Worm (Caenorhabditis elegans) whole organism, L3 larva: ENCODE results near the gene T16G12.9.

Source experiments
- R02D3.7 ChIP-seq: fragments of 150-350 bp; optimal IDR thresholded peaks from 2 replicates; lab custom pipeline; 2014; ENCODE audit warnings: missing biosample characterization, missing genetic modification characterization
- aly-2 ChIP-seq: fragments of 150-350 bp; optimal IDR thresholded peaks from 2 replicates; lab custom pipeline; 2014; ENCODE audit warnings: missing biosample characterization, missing genetic modification characterization
- ama-1 ChIP-seq: fragments of 150-350 bp; optimal IDR thresholded peaks from 2 replicates; lab custom pipeline; 2018
- ceh-28 ChIP-seq: fragments of 150-350 bp; optimal IDR thresholded peaks from 2 replicates; lab custom pipeline; 2014; ENCODE audit warnings: missing biosample characterization, missing genetic modification reagents, missing genetic modification characterization
- ceh-82 ChIP-seq: fragments of 150-350 bp; optimal IDR thresholded peaks from 2 replicates; lab custom pipeline; 2014; ENCODE audit warnings: missing biosample characterization, missing genetic modification characterization
- ceh-9 ChIP-seq: sonication (generic microtip); optimal IDR thresholded peaks from 2 replicates; lab custom pipeline; 2018; ENCODE audit warnings: missing biosample characterization, missing genetic modification characterization
- daf-12 ChIP-seq: fragments of 150-350 bp; optimal IDR thresholded peaks from 2 replicates; lab custom pipeline; 2014; ENCODE audit warnings: missing biosample characterization, missing genetic modification reagents, missing genetic modification characterization
- egl-27 ChIP-seq: sonication (generic microtip); optimal IDR thresholded peaks from 4 replicates; lab custom pipeline; 2017; ENCODE audit warnings: missing biosample characterization, missing genetic modification reagents, missing genetic modification characterization
- elt-1 ChIP-seq: fragments of 150-350 bp; optimal IDR thresholded peaks from 2 replicates; lab custom pipeline; 2014; ENCODE audit warnings: missing biosample characterization, missing genetic modification characterization
- elt-2 ChIP-seq: sonication (generic microtip); optimal IDR thresholded peaks from 2 replicates; lab custom pipeline; 2016; ENCODE audit warnings: missing genetic modification reagents, mild to moderate bottlenecking, missing genetic modification characterization, missing compliant biosample characterization
- fkh-10 ChIP-seq: sonication (generic microtip); optimal IDR thresholded peaks from 2 replicates; lab custom pipeline; 2017; ENCODE audit warnings: missing biosample characterization, missing genetic modification reagents, missing genetic modification characterization
- fkh-2 ChIP-seq: fragments of 150-350 bp; optimal IDR thresholded peaks from 2 replicates; lab custom pipeline; 2014; ENCODE audit warnings: missing biosample characterization, missing genetic modification reagents, missing genetic modification characterization
- fos-1 ChIP-seq: fragments of 150-350 bp; optimal IDR thresholded peaks from 2 replicates; lab custom pipeline; 2014; ENCODE audit warnings: missing biosample characterization, missing genetic modification characterization
- hmg-11 ChIP-seq: sonication (generic microtip); optimal IDR thresholded peaks from 2 replicates; lab custom pipeline; 2016; ENCODE audit warnings: missing genetic modification characterization, missing compliant biosample characterization
- jun-1 ChIP-seq: fragments of 150-350 bp; optimal IDR thresholded peaks from 2 replicates; lab custom pipeline; 2014; ENCODE audit warnings: missing biosample characterization, missing genetic modification reagents, missing genetic modification characterization
- lin-15B ChIP-seq: fragments of 150-350 bp; optimal IDR thresholded peaks from 2 replicates; lab custom pipeline; 2014; ENCODE audit warnings: missing biosample characterization, missing genetic modification characterization
- lin-39 ChIP-seq: fragments of 150-350 bp; optimal IDR thresholded peaks from 2 replicates; lab custom pipeline; 2018; ENCODE audit warnings: missing biosample characterization, missing genetic modification reagents, missing genetic modification characterization
- lsy-12 ChIP-seq: sonication (generic microtip); optimal IDR thresholded peaks from 2 replicates; lab custom pipeline; 2016; ENCODE audit warnings: mild to moderate bottlenecking, missing genetic modification characterization, missing compliant biosample characterization
- mdl-1 ChIP-seq: fragments of 150-350 bp; optimal IDR thresholded peaks from 2 replicates; lab custom pipeline; 2014; ENCODE audit warnings: missing biosample characterization, missing genetic modification characterization
- mml-1 ChIP-seq: fragments of 150-350 bp; sonication (generic microtip); optimal IDR thresholded peaks from 3 replicates; lab custom pipeline; 2014; ENCODE audit warnings: missing biosample characterization, missing genetic modification characterization
- nfya-1 ChIP-seq: sonication (generic microtip); optimal IDR thresholded peaks from 2 replicates; lab custom pipeline; 2017; ENCODE audit warnings: missing genetic modification characterization, mild to moderate bottlenecking, missing compliant biosample characterization, antibody characterized with exemption, moderate library complexity; ENCODE audit not compliant: insufficient read depth
- nhr-12 ChIP-seq: fragments of 150-350 bp; optimal IDR thresholded peaks from 2 replicates; lab custom pipeline; 2014; ENCODE audit warnings: missing biosample characterization, missing genetic modification characterization
- nhr-23 ChIP-seq: fragments of 150-350 bp; optimal IDR thresholded peaks from 2 replicates; lab custom pipeline; 2014; ENCODE audit warnings: missing biosample characterization, missing genetic modification reagents, missing genetic modification characterization
- nhr-237 ChIP-seq: fragments of 150-350 bp; optimal IDR thresholded peaks from 2 replicates; lab custom pipeline; 2014; ENCODE audit warnings: missing biosample characterization, missing genetic modification characterization
- nhr-28 ChIP-seq: fragments of 150-350 bp; optimal IDR thresholded peaks from 2 replicates; lab custom pipeline; 2014; ENCODE audit warnings: missing biosample characterization, missing genetic modification characterization
- nhr-43 ChIP-seq: sonication (generic microtip); optimal IDR thresholded peaks from 2 replicates; lab custom pipeline; 2016; ENCODE audit warnings: mild to moderate bottlenecking, missing genetic modification characterization, missing compliant biosample characterization; ENCODE audit not compliant: poor library complexity, severe bottlenecking
- nhr-67 ChIP-seq: fragments of 150-350 bp; optimal IDR thresholded peaks from 2 replicates; lab custom pipeline; 2014; ENCODE audit warnings: missing biosample characterization, missing genetic modification characterization
- nhr-76 ChIP-seq: fragments of 150-350 bp; sonication (generic microtip); optimal IDR thresholded peaks from 5 replicates; lab custom pipeline; 2014; ENCODE audit warnings: missing biosample characterization, missing genetic modification characterization
- nhr-77 ChIP-seq: fragments of 150-350 bp; optimal IDR thresholded peaks from 2 replicates; lab custom pipeline; 2014; ENCODE audit warnings: missing biosample characterization, missing genetic modification characterization
- pha-4 ChIP-seq: fragments of 150-350 bp; optimal IDR thresholded peaks from 2 replicates; lab custom pipeline; 2014; ENCODE audit warnings: missing biosample characterization, missing genetic modification reagents, missing genetic modification characterization
- pqm-1 ChIP-seq: fragments of 150-350 bp; optimal IDR thresholded peaks from 2 replicates; lab custom pipeline; 2017; ENCODE audit warnings: missing biosample characterization, missing genetic modification characterization, inconsistent platforms
- skn-1 ChIP-seq: fragments of 150-350 bp; optimal IDR thresholded peaks from 2 replicates; lab custom pipeline; 2014; ENCODE audit warnings: missing biosample characterization, missing genetic modification characterization
- snpc-4 ChIP-seq: fragments of 150-350 bp; optimal IDR thresholded peaks from 2 replicates; lab custom pipeline; 2014; ENCODE audit warnings: missing biosample characterization, missing genetic modification characterization
- unc-39 ChIP-seq: sonication (generic microtip); optimal IDR thresholded peaks from 4 replicates; lab custom pipeline; 2017; ENCODE audit warnings: missing biosample characterization, missing genetic modification characterization
- unc-62 ChIP-seq: fragments of 150-350 bp; sonication (generic microtip); optimal IDR thresholded peaks from 4 replicates; lab custom pipeline; 2014; ENCODE audit warnings: missing biosample characterization, missing genetic modification reagents, missing genetic modification characterization
- zag-1 ChIP-seq: fragments of 150-350 bp; optimal IDR thresholded peaks from 2 replicates; lab custom pipeline; 2014; ENCODE audit warnings: missing biosample characterization, missing genetic modification characterization
- ztf-11 ChIP-seq: fragments of 150-350 bp; optimal IDR thresholded peaks from 2 replicates; lab custom pipeline; 2014; ENCODE audit warnings: missing biosample characterization, missing genetic modification characterization
- ztf-4 ChIP-seq: fragments of 150-350 bp; optimal IDR thresholded peaks from 2 replicates; lab custom pipeline; 2014; ENCODE audit warnings: missing biosample characterization, missing genetic modification characterization

T16G12.9 gene

ce11 chrIII:10120076-10120831 lies 42.2 kb upstream of the T16G12.9 start, which contains the start of the genes gtf-2H3 and ham-3:
Gene gtf-2H3 (minus strand): TSS chrIII:10120148.
Gene ham-3 (plus strand): TSS chrIII:10120781.
- TF ChIP-seq elt-1, result no peak
- no peak for TF ChIP-seq skn-1 (tag; lab: Kevin White, UChicago)
- TF ChIP-seq ceh-82 (tag; lab: Kevin White, UChicago), result no peak
- peak; percentile 33 for TF ChIP-seq hmg-11 (tag; lab: Kevin White, UChicago)
- no peak for TF ChIP-seq fkh-10 (GFP tag; lab: Kevin White, UChicago)
- TF ChIP-seq daf-12, result no peak
- TF ChIP-seq mml-1, result no peak
- TF ChIP-seq nfya-1 (tag; lab: Kevin White, UChicago), result peak; percentile 41
- TF ChIP-seq nhr-67 (tag; lab: Kevin White, UChicago), result no peak
- TF ChIP-seq lsy-12, result no peak
- no peak for TF ChIP-seq lin-39 (tag; lab: Kevin White, UChicago)
- no peak for TF ChIP-seq mdl-1 (tag; lab: Kevin White, UChicago)
- no peak for TF ChIP-seq unc-62 (GFP tag; lab: Kevin White, UChicago)
- TF ChIP-seq nhr-76 (tag; lab: Kevin White, UChicago), result no peak
- TF ChIP-seq unc-39 (tag; lab: Kevin White, UChicago), result no peak
- no peak for TF ChIP-seq jun-1
- no peak for TF ChIP-seq ztf-4
- TF ChIP-seq ceh-28 (tag; lab: Kevin White, UChicago), result peak; percentile 79
- no peak for TF ChIP-seq nhr-77 (tag; lab: Kevin White, UChicago)
- TF ChIP-seq egl-27, result no peak
- no peak for TF ChIP-seq fos-1 (tag; lab: Kevin White, UChicago)
- no peak for TF ChIP-seq aly-2 (tag; lab: Kevin White, UChicago)

ce11 chrIII:10118818-10119217 lies 40.8 kb upstream of the T16G12.9 start, which contains the start of gene ZK1128.3:
Gene ZK1128.3 (minus strand): TSS chrIII:10118918.
- TF ChIP-seq fkh-2 (no peak), pqm-1 (tag; lab: Kevin White, UChicago) (no peak), ceh-82 (tag; lab: Kevin White, UChicago) (no peak), nhr-28 (tag; lab: Kevin White, UChicago) (no peak), nhr-237 (tag; lab: Kevin White, UChicago) (no peak), fkh-10 (GFP tag; lab: Kevin White, UChicago) (no peak), lin-39 (tag; lab: Kevin White, UChicago) (no peak), daf-12 (no peak)

- TF ChIP-seq skn-1 (tag; lab: Kevin White, UChicago) (no peak), nhr-23 (tag; lab: Kevin White, UChicago) (peak; percentile 18), R02D3.7 (tag; lab: Kevin White, UChicago) (peak; percentile 85), ama-1 (lab: Kevin White, UChicago) (no peak), nfya-1 (tag; lab: Kevin White, UChicago) (peak; percentile 39), lin-15B (tag; lab: Kevin White, UChicago) (peak; percentile 45), nhr-12 (tag; lab: Kevin White, UChicago) (no peak), pha-4 (tag; lab: Kevin White, UChicago) (peak; percentile 51)
These were observed 36.6 kb upstream of the T16G12.9 start, which contains the start of the genes ZK1128.1 and mett-10 for ce11 chrIII:10114662-10115061. Gene ZK1128.1 (minus strand): TSS chrIII:10114760. Gene mett-10 (plus strand): TSS chrIII:10115036.

- TF ChIP-seq lsy-12, result no peak
- no peak for TF ChIP-seq nhr-28 (tag; lab: Kevin White, UChicago)
- TF ChIP-seq unc-62 (GFP tag; lab: Kevin White, UChicago), result no peak
- TF ChIP-seq zag-1 (tag; lab: Kevin White, UChicago), result no peak
- no peak for TF ChIP-seq ceh-9 (tag; lab: Kevin White, UChicago)
- TF ChIP-seq mml-1, result no peak
- TF ChIP-seq nfya-1 (tag; lab: Kevin White, UChicago), result no peak
- no peak for TF ChIP-seq nhr-43 (tag; lab: Kevin White, UChicago)
- no peak for TF ChIP-seq elt-2
- TF ChIP-seq mdl-1 (tag; lab: Kevin White, UChicago), result no peak
- TF ChIP-seq fkh-2, result no peak
- TF ChIP-seq nhr-67 (tag; lab: Kevin White, UChicago), result no peak
- no peak for TF ChIP-seq ztf-11 (tag; lab: Kevin White, UChicago)
- no peak for TF ChIP-seq snpc-4 (tag; lab: Kevin White, UChicago)
These were observed 34.9 kb upstream of the T16G12.9 start, which contains the start of gene vps-29 for ce11 chrIII:10112958-10113357. Gene vps-29 (minus strand): TSS chrIII:10113058.
